Fruit fly (Drosophila melanogaster): Measurements from ENCODE around the gene CG13004.

CG13004 gene

DNA sequence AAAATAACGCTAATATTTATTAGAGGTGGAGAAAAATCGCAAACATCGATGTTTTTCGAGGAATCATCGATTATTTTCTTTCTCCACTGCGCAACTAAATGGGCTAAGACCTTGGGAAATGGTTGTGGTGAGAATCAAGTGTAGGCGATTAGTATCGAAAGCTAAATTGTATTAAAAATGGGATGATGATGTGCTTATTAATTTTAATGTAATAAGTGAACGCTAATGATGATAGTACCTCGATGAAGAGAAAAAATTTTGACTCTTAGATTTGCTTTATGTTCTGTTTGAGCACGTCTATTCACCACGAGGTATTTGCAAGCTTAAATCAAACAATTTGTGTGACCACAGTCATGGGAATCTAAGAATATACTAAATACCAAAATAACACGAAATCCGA lies 32.0 kb downstream of the CG13004 start, which contains the start of the genes Rai1 and CG13005 (continued):
- TF ChIP-seq abd-A (tag; optimal IDR thresholded peaks at IDR 0.05) (no peak), Opbp (GFP tag; IDR thresholded peaks at IDR 0.05; ENCODE audit: partially characterized antibody) (peak; percentile 83), Dll (GFP tag; IDR thresholded peaks at IDR 0.05; ENCODE audit: partially characterized antibody) (peak; percentile 89), CG5953 (GFP tag; IDR thresholded peaks at IDR 0.05) (no peak), sd (tag; optimal IDR thresholded peaks at IDR 0.05) (no peak), CG15514 (GFP tag; optimal IDR thresholded peaks at IDR 0.05) (peak; percentile 50), Fer2 (tag; optimal IDR thresholded peaks at IDR 0.05) (no peak), ato (GFP tag; IDR thresholded peaks at IDR 0.05; ENCODE audit: partially characterized antibody) (peak; percentile 72), tx (GFP tag; optimal IDR thresholded peaks at IDR 0.05) (no peak), CG4360 (GFP tag; IDR thresholded peaks at IDR 0.05) (no peak), stwl (tag; optimal IDR thresholded peaks at IDR 0.05) (peak; percentile 57), Deaf1 (tag; optimal IDR thresholded peaks at IDR 0.05) (no peak), psq (GFP tag; optimal IDR thresholded peaks at IDR 0.05) (no peak), ken (GFP tag; IDR thresholded peaks at IDR 0.05) (no peak), tll (GFP tag; optimal IDR thresholded peaks at IDR 0.05) (no peak), fu2 (GFP tag; optimal IDR thresholded peaks at IDR 0.05) (no peak)

DNA sequence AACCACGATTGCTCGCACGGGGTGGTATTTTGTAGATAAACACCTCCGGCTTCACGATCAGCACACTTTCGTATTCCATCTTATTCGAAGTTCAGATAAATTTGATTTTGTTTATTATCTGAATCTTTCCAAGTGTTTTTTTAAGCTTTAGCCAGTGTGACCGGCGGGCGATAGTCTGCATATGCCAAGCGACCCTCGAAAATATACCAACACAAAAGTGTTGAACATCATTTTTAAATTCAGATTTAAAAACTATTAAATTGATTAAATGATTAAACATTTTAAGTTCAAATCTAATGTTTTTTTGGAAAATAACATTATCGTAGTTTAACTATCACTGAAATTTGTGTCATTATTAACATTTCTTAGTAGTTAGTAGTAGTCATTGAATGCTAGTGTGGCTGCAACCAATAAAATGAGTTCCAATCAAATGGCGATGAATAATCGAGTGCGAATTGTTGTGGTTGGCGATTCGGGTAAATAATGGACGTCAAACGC lies 34.7 kb downstream of the CG13004 start, which contains the start of the genes CG9132 and CG4789:
TSS of gene CG9132 (minus strand) at position 181 of the 498 bp plus-strand sequence.
TSS of gene CG4789 (plus strand) at position 401 of the 498 bp plus-strand sequence.
- no peak for TF ChIP-seq chif (GFP tag; optimal IDR thresholded peaks at IDR 0.05)
- TF ChIP-seq nerfin-1 (tag; optimal IDR thresholded peaks at IDR 0.05), result no peak
- no peak for TF ChIP-seq inv (GFP tag; IDR thresholded peaks at IDR 0.05; ENCODE audit: partially characterized antibody)
- no peak for TF ChIP-seq Side (GFP tag; optimal IDR thresholded peaks at IDR 0.05)
- TF ChIP-seq CG17802 (tag; optimal IDR thresholded peaks at IDR 0.05), result no peak
- no peak for TF ChIP-seq crc (GFP tag; optimal IDR thresholded peaks at IDR 0.05)
- TF ChIP-seq gt (GFP tag; IDR thresholded peaks at IDR 0.05), result no peak
- no peak for TF ChIP-seq CG3163 (GFP tag; optimal IDR thresholded peaks at IDR 0.05)
- no peak for TF ChIP-seq fd3F (GFP tag; optimal IDR thresholded peaks at IDR 0.05)
- peak; percentile 32; the same call in 1 of the 2 replicates for TF ChIP-seq MBD-R2 (GFP tag; IDR thresholded peaks at IDR 0.05)
- no peak for TF ChIP-seq p53 (GFP tag; optimal IDR thresholded peaks at IDR 0.05)
- no peak for TF ChIP-seq pho (GFP tag; optimal IDR thresholded peaks at IDR 0.05)
- TF ChIP-seq slbo (GFP tag; IDR thresholded peaks at IDR 0.05), result no peak
- TF ChIP-seq lbe (GFP tag; optimal IDR thresholded peaks at IDR 0.05), result no peak
- no peak for TF ChIP-seq CG7271 (tag; optimal IDR thresholded peaks at IDR 0.05)
- no peak for TF ChIP-seq kni (GFP tag; optimal IDR thresholded peaks at IDR 0.05)
- peak; percentile 28 for TF ChIP-seq Sin3A (optimal IDR thresholded peaks at IDR 0.05)
- no peak for TF ChIP-seq Fer3 (tag; optimal IDR thresholded peaks at IDR 0.05)
- TF ChIP-seq gem (tag; optimal IDR thresholded peaks at IDR 0.05), result no peak
- TF ChIP-seq GATAe (GFP tag; conservative IDR thresholded peaks at IDR 0.05), result no peak
- TF ChIP-seq CG2116 (GFP tag; optimal IDR thresholded peaks at IDR 0.05), result peak; percentile 34
- no peak for TF ChIP-seq CG13894 (tag; optimal IDR thresholded peaks at IDR 0.05)
- TF ChIP-seq Doc2 (GFP tag; IDR thresholded peaks at IDR 0.05), result no peak
- no peak for TF ChIP-seq CG15011 (GFP tag; optimal IDR thresholded peaks at IDR 0.05)
- TF ChIP-seq CG17328 (GFP tag; IDR thresholded peaks at IDR 0.05), result no peak
- TF ChIP-seq Elba2 (GFP tag; optimal IDR thresholded peaks at IDR 0.05), result no peak
- TF ChIP-seq Scr (GFP tag; IDR thresholded peaks at IDR 0.05; ENCODE audit: partially characterized antibody), result peak; percentile 24; the same call in 1 of the 2 replicates
- TF ChIP-seq CG10267 (tag; optimal IDR thresholded peaks at IDR 0.05), result peak; percentile 2
- no peak for TF ChIP-seq lola (GFP tag; optimal IDR thresholded peaks at IDR 0.05)
- TF ChIP-seq CG2889 (GFP tag; IDR thresholded peaks at IDR 0.05), result no peak
- no peak for TF ChIP-seq dmrt11E (tag; optimal IDR thresholded peaks at IDR 0.05)
- no peak for TF ChIP-seq lilli (GFP tag; optimal IDR thresholded peaks at IDR 0.05)
- TF ChIP-seq CG33213 (GFP tag; optimal IDR thresholded peaks at IDR 0.05), result no peak
- no peak for TF ChIP-seq CG10274 (GFP tag; optimal IDR thresholded peaks at IDR 0.05)
- TF ChIP-seq Dll (GFP tag; IDR thresholded peaks at IDR 0.05; ENCODE audit: partially characterized antibody), result peak; percentile 57; the same call in 3 of the 4 replicates

All from whole organism, embryonic.